Fruit fly (Drosophila melanogaster): ENCODE results near the gene Mnt.
A peak's percentile ranks its signal among the peaks of the same experiment; 100 is the strongest.

Gene Mnt

DNA sequence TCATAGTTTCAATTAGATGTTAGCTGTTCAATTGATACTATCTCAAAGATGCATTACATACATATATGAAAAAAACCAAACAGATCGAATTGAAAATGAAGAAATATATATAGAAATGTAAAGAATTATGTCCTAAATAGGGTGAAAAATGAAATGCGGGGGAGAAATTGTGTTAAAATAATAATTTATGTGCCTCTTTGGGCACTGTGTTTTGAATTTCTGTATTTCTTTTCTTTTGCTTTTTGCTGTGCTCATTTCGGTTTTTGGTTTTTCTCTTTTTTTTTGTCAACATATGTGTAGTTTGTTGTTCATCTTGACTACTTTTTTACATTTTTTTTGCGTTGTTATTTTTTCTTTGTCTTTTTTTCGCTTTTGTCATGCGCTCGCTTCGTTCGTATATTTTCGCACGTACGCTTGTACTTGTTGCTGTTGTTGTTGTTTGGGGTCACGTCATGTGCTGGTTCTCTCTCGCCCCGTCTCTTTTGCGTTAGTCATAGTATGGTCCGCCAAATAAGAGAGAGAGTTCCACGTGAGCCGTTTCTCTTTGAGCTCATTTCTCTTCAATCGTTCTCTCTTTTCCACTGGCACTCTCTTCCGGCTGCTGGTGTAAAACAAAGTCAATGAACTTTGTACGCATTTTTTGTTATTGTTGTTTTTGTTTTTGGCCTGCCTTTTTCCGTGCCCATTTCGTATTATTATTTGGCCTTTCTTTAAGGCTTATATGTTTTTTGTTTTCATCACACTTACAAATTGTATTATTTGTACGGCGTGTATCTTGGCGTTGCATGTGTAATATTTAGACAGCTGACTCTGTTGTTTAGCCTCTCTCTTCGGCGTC is 23.8 kb downstream of the Mnt start (continued):
- TF ChIP-seq CG17829 (tag; optimal IDR thresholded peaks at IDR 0.05), result no peak
- peak; percentile 4 for TF ChIP-seq unpg (GFP tag; optimal IDR thresholded peaks at IDR 0.05)
- no peak for TF ChIP-seq trh (GFP tag; optimal IDR thresholded peaks at IDR 0.05)
- no peak for TF ChIP-seq da (GFP tag; optimal IDR thresholded peaks at IDR 0.05)
- no peak for TF ChIP-seq croc (GFP tag; conservative IDR thresholded peaks at IDR 0.05)
- TF ChIP-seq Aef1 (GFP tag; IDR thresholded peaks at IDR 0.05), result no peak
- no peak for TF ChIP-seq CG12155 (GFP tag; optimal IDR thresholded peaks at IDR 0.05)
- no peak for TF ChIP-seq CG43689 (GFP tag; IDR thresholded peaks at IDR 0.05)
- TF ChIP-seq scrt (GFP tag; optimal IDR thresholded peaks at IDR 0.05), result peak; percentile 89
- TF ChIP-seq Med (GFP tag), result peak; percentile 41
- no peak for TF ChIP-seq CkIIα-i1 (GFP tag; IDR thresholded peaks at IDR 0.05)
- TF ChIP-seq Deaf1 (tag; optimal IDR thresholded peaks at IDR 0.05), result no peak
- no peak for TF ChIP-seq CG8944 (GFP tag; optimal IDR thresholded peaks at IDR 0.05)
- TF ChIP-seq dmrt99B (tag; optimal IDR thresholded peaks at IDR 0.05), result peak; percentile 6
- no peak for TF ChIP-seq Hmx (GFP tag; optimal IDR thresholded peaks at IDR 0.05)
- no peak for TF ChIP-seq Poxn (GFP tag; IDR thresholded peaks at IDR 0.05)
- TF ChIP-seq pzg (GFP tag; optimal IDR thresholded peaks at IDR 0.05), result no peak
- no peak for TF ChIP-seq Nf-YA (GFP tag; IDR thresholded peaks at IDR 0.05)
- peak; percentile 90 for TF ChIP-seq Drgx (GFP tag; IDR thresholded peaks at IDR 0.05)
- no peak for TF ChIP-seq Pdp1 (GFP tag; optimal IDR thresholded peaks at IDR 0.05)
- peak; percentile 64 for TF ChIP-seq sqz (GFP tag; optimal IDR thresholded peaks at IDR 0.05)
- peak; percentile 40 for TF ChIP-seq cg (GFP tag; optimal IDR thresholded peaks at IDR 0.05)
- no peak for TF ChIP-seq CG10274 (GFP tag; optimal IDR thresholded peaks at IDR 0.05)
- no peak for TF ChIP-seq HLH54F (GFP tag; optimal IDR thresholded peaks at IDR 0.05)
- peak; percentile 44 for TF ChIP-seq CG2120 (GFP tag; optimal IDR thresholded peaks at IDR 0.05)
- TF ChIP-seq CG30403 (GFP tag; optimal IDR thresholded peaks at IDR 0.05), result peak; percentile 45
- peak in 1 of 2 experiments; percentile 49 for TF ChIP-seq Hr51 (GFP tag; optimal IDR thresholded peaks at IDR 0.05)
- peak; percentile 98 to 99 for TF ChIP-seq Trl (optimal IDR thresholded peaks at IDR 0.05)
- no peak for TF ChIP-seq Trl (GFP tag; optimal IDR thresholded peaks at IDR 0.05)
- TF ChIP-seq D (optimal IDR thresholded peaks at IDR 0.05), result no peak
- no peak for TF ChIP-seq D (GFP tag; optimal IDR thresholded peaks at IDR 0.05)

DNA sequence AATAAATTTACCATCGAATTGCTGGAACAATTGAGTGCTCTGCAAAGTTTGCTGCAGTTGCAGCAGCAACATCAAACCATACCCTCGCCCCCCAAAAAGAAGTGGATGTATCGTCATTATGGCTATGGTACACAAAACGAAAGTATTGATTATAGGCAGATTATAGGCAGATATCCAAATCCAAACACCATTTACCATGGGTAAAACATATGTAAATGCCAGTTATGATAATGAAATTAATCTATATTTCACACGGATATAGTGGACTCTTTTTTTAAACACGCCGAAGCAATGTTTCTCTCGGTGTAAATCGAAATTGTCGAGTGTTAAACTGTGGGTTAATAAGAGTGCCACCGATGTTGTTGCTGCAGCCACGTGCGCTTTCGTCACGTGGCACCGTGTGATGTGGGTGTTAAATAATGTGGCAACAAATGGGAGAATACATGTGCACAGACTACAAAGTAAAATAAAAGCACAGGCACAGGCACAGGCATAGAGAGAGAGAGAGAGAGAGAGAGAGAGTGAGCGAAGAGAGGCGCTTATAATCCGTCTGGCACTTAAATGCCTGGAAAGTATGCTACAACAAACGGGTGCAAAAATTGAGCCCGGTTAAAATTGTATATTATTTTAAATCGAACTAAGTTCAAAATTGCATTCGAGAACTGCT is 25.1 kb downstream of the Mnt start:
- no peak for TF ChIP-seq Atf3 (GFP tag; optimal IDR thresholded peaks at IDR 0.05)
- peak; percentile 43 for TF ChIP-seq CG18262 (tag; optimal IDR thresholded peaks at IDR 0.05)
- TF ChIP-seq chif (GFP tag; optimal IDR thresholded peaks at IDR 0.05), result peak in 1 of 2 experiments; percentile 8
- TF ChIP-seq D (optimal IDR thresholded peaks at IDR 0.05), result no peak
- peak; percentile 13 for TF ChIP-seq D (GFP tag; optimal IDR thresholded peaks at IDR 0.05)
- no peak for TF ChIP-seq cato (GFP tag; optimal IDR thresholded peaks at IDR 0.05; ENCODE audit: borderline replicate concordance)
- TF ChIP-seq seq (GFP tag; IDR thresholded peaks at IDR 0.05), result no peak
- TF ChIP-seq fd64A (GFP tag; optimal IDR thresholded peaks at IDR 0.05), result no peak
- TF ChIP-seq Sry-β (GFP tag; optimal IDR thresholded peaks at IDR 0.05), result no peak
- TF ChIP-seq chm (GFP tag; IDR thresholded peaks at IDR 0.05), result no peak
- TF ChIP-seq fd96Cb (tag; optimal IDR thresholded peaks at IDR 0.05), result peak; percentile 22
- 0 out of 2 replicates have a peak, but pooled peaks have one; percentile 6 for TF ChIP-seq Xrp1 (GFP tag; IDR thresholded peaks at IDR 0.05)
- no peak for TF ChIP-seq en (GFP tag; optimal IDR thresholded peaks at IDR 0.05)
- peak; percentile 19 for TF ChIP-seq CG17359 (tag; optimal IDR thresholded peaks at IDR 0.05)
- TF ChIP-seq Atf6 (GFP tag; IDR thresholded peaks at IDR 0.05), result no peak
- peak; percentile 27 for TF ChIP-seq Blimp-1 (GFP tag; optimal IDR thresholded peaks at IDR 0.05)
- TF ChIP-seq D19B (GFP tag; optimal IDR thresholded peaks at IDR 0.05), result no peak
- peak; percentile 12 for TF ChIP-seq az2 (GFP tag; optimal IDR thresholded peaks at IDR 0.05)
- no peak for TF ChIP-seq Rx (GFP tag; IDR thresholded peaks at IDR 0.05)
- peak; percentile 23 for TF ChIP-seq nerfin-1 (tag; optimal IDR thresholded peaks at IDR 0.05)
- TF ChIP-seq Ravus (GFP tag; IDR thresholded peaks at IDR 0.05), result no peak
